Worm (Caenorhabditis elegans) whole organism, mixed stage, embryonic: Measurements from ENCODE around the gene str-238.

Experiments used
- ces-1 ChIP-seq: fragments of 150-350 bp; optimal IDR thresholded peaks from 2 replicates; lab custom pipeline; 2014; ENCODE audit warnings: missing biosample characterization, missing genetic modification reagents, missing genetic modification characterization
- lin-13 ChIP-seq: fragments of 150-350 bp; optimal IDR thresholded peaks from 2 replicates; lab custom pipeline; 2014; ENCODE audit warnings: missing biosample characterization, missing genetic modification characterization
- ztf-11 ChIP-seq: fragments of 150-350 bp; optimal IDR thresholded peaks from 2 replicates; lab custom pipeline; 2014; ENCODE audit warnings: missing biosample characterization, missing genetic modification characterization

DNA sequence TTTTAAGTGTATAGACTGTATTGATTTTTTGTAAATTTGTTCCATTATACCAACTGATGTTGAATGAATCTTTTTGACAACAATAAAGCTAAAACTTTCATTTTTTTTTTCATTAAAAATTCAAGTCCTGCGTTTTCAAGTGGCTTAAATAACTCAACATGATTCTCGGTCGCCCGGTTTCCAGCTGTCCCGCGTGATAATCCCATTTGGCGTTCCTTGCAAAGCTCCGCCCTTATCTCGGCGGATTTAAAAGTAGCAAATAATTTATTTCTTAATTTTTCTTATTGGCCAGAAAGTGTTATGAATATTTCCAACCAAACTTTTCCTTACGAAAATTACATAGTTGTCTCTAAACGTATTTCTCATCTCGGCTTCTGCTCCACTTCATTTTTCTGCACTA lies 8.7 kb upstream of the str-238 start, which contains the start of gene str-20:
- TF ChIP-seq ztf-11 (tag; lab: Kevin White, UChicago) (no peak), lin-13 (tag; lab: Kevin White, UChicago) (no peak), ces-1 (no peak)
